Worm (Caenorhabditis elegans): ENCODE measurements around the gene ceh-53.
A peak's percentile ranks its signal among the peaks of the same experiment; 100 is the strongest.

ceh-53 gene

DNA sequence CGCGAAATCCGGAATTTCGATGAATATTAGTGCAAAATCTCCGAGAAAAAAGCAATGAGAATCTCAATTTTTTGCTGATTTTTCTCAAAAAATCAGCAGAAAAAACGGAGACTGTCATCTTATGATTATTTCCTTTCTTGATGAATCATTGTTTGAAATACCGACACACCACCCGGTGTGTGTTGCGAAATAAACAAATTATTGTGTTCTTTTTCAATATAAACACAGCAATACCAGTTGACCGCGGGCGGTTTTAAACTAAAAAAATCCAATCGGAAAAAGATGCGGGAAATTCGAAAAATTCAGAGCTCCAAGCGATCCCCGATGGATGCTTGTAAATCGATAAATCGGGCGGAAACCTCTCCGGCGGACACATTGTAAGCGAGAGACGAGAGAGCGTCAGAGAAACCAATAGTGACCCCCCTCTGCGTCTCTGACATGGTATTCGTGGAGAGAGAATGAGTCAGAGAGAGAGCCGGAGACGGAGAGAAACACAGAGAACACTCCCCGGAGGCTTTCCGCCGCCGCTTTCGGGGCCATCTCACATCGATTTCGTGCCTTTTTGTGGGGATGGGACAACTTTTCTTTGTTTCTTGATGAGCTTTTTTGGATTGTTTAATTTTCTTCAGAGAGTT, 17.5 kb downstream of the ceh-53 start (continued):
- TF ChIP-seq mbf-1 (tag; optimal IDR thresholded peaks at IDR 0.05): no peak
- peak in 1 of 2 experiments; percentile 60 for TF ChIP-seq lsy-2 (tag; optimal IDR thresholded peaks at IDR 0.05)

DNA sequence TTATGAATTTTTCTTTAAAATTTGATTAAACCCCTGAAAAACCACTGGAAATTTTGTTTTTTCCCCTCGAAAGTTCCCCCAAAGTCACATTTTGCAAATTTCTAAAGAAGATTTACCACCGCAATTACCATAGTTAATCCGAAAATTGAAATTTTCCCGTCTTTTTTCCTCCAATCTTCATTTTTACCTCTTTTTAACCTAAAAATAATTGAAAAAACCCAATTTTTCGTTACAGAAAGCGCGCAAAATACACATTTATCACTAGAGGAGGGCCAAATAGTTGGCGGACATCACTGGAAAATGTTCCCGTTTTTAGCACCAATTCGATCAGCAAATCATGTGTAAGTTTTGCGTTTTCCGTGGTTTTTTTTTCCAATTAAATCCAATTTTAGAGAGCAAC, 18.6 kb downstream of the ceh-53 start, which contains the start of gene unc-33:
TSS of gene unc-33 (plus strand) at position 301 of the 400 bp plus-strand sequence.
- no peak for TF ChIP-seq ceh-82 (tag; optimal IDR thresholded peaks at IDR 0.05)
- TF ChIP-seq mdl-1 (tag; optimal IDR thresholded peaks at IDR 0.05): no peak
- no peak for TF ChIP-seq unc-55 (GFP tag; optimal IDR thresholded peaks at IDR 0.05)
- no peak for TF ChIP-seq aly-2 (tag; optimal IDR thresholded peaks at IDR 0.05)
- TF ChIP-seq peb-1 (tag; optimal IDR thresholded peaks at IDR 0.05): no peak
- TF ChIP-seq elt-3 (tag; optimal IDR thresholded peaks at IDR 0.05): no peak
- no peak for TF ChIP-seq nhr-25 (tag; optimal IDR thresholded peaks at IDR 0.05)
- TF ChIP-seq sma-9 (GFP tag; optimal IDR thresholded peaks at IDR 0.05): no peak
- no peak for TF ChIP-seq sma-9 (tag; optimal IDR thresholded peaks at IDR 0.05)
- TF ChIP-seq C34F6.9 (tag; optimal IDR thresholded peaks at IDR 0.05): no peak

DNA sequence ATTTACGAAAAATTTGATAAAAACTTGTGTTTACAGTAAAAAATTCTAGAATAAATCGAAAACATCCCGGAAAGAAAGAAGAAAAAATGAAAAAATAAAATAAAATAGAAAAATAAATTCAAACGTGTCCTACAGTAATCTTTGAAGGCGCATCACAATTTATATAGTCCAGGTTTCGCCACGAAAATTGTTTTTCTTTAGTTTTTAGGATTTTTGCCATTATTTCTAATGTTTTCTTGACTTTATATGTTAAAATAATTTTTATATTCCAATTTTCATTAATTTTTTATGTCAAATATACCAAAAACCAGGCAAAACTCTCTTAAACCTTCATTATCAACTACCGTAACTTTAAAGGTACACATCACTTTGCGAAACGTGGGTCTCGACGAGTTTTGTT, 19.6 kb downstream of the ceh-53 start:
- TF ChIP-seq elt-3 (tag; optimal IDR thresholded peaks at IDR 0.05) (no peak), zag-1 (tag; optimal IDR thresholded peaks at IDR 0.05) (no peak), nhr-12 (tag; optimal IDR thresholded peaks at IDR 0.05) (no peak), nhr-10 (tag; optimal IDR thresholded peaks at IDR 0.05) (no peak), crh-2 (tag; optimal IDR thresholded peaks at IDR 0.05) (no peak), C34F6.9 (tag; optimal IDR thresholded peaks at IDR 0.05) (no peak), alr-1 (tag; optimal IDR thresholded peaks at IDR 0.05) (no peak), gmeb-1 (tag; optimal IDR thresholded peaks at IDR 0.05) (no peak)

DNA sequence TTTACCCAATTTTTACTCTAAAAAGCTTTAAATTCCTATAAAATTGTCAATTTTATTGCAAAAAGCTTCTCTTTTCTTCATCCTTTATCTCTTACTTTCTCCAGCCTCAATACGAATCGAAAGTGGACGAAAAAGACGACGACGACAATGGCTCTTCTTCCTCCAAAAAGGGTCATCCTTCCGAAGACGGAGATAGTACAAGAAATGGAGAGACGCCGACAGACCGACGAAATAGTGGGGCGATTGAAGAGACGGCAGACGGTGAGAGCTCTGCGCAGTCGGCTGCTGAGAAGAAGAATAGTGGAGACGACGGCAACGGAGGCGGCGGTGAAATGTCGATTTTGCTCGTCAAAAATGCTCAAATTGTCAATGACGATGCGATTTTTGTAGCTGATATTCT, 21.3 kb downstream of the ceh-53 start:
- TF ChIP-seq nhr-11 (tag; optimal IDR thresholded peaks at IDR 0.05) (no peak), fos-1 (tag; optimal IDR thresholded peaks at IDR 0.05) (no peak), egl-27 (tag; optimal IDR thresholded peaks at IDR 0.05) (peak; percentile 35), peb-1 (tag; optimal IDR thresholded peaks at IDR 0.05) (no peak), mdl-1 (tag; optimal IDR thresholded peaks at IDR 0.05) (no peak), unc-55 (GFP tag; optimal IDR thresholded peaks at IDR 0.05) (peak; percentile 51), nhr-77 (tag; optimal IDR thresholded peaks at IDR 0.05) (no peak), nhr-23 (tag; optimal IDR thresholded peaks at IDR 0.05) (no peak), elt-1 (tag; optimal IDR thresholded peaks at IDR 0.05) (no peak), F13H6.1 (tag; optimal IDR thresholded peaks at IDR 0.05) (peak; percentile 43), nhr-21 (tag; optimal IDR thresholded peaks at IDR 0.05) (no peak), ztf-11 (tag; optimal IDR thresholded peaks at IDR 0.05) (no peak), lin-39 (tag; optimal IDR thresholded peaks at IDR 0.05) (no peak), lsy-2 (tag; optimal IDR thresholded peaks at IDR 0.05) (peak; percentile 20 to 62), crh-2 (tag; optimal IDR thresholded peaks at IDR 0.05) (no peak), nhr-25 (tag; optimal IDR thresholded peaks at IDR 0.05) (no peak), ceh-16 (tag; optimal IDR thresholded peaks at IDR 0.05) (no peak), mbf-1 (tag; optimal IDR thresholded peaks at IDR 0.05) (no peak), snpc-4 (tag; optimal IDR thresholded peaks at IDR 0.05) (peak; percentile 93), gmeb-1 (tag; optimal IDR thresholded peaks at IDR 0.05) (peak; percentile 29), ama-1 (optimal IDR thresholded peaks at IDR 0.05) (no peak), lin-13 (GFP tag; optimal IDR thresholded peaks at IDR 0.05) (no peak), nhr-237 (tag; optimal IDR thresholded peaks at IDR 0.05) (no peak), dmd-4 (tag; optimal IDR thresholded peaks at IDR 0.05) (no peak), alr-1 (tag; optimal IDR thresholded peaks at IDR 0.05) (no peak), nhr-12 (tag; optimal IDR thresholded peaks at IDR 0.05) (no peak), sma-9 (GFP tag; optimal IDR thresholded peaks at IDR 0.05) (peak; percentile 8), sma-9 (tag; optimal IDR thresholded peaks at IDR 0.05) (no peak), ceh-82 (tag; optimal IDR thresholded peaks at IDR 0.05) (no peak), C34F6.9 (tag; optimal IDR thresholded peaks at IDR 0.05) (peak; percentile 52), sma-3 (GFP tag; optimal IDR thresholded peaks at IDR 0.05) (no peak), ztf-1 (GFP tag; conservative IDR thresholded peaks at IDR 0.05) (no peak), elt-3 (tag; optimal IDR thresholded peaks at IDR 0.05) (no peak), Y55F3AM.14 (GFP tag; optimal IDR thresholded peaks at IDR 0.05) (no peak), nhr-10 (tag; optimal IDR thresholded peaks at IDR 0.05) (no peak), nhr-129 (tag; optimal IDR thresholded peaks at IDR 0.05) (no peak), skn-1 (tag; optimal IDR thresholded peaks at IDR 0.05) (no peak), sem-4 (tag; optimal IDR thresholded peaks at IDR 0.05) (peak; percentile 47), R02D3.7 (tag; optimal IDR thresholded peaks at IDR 0.05) (no peak), blmp-1 (tag; optimal IDR thresholded peaks at IDR 0.05; ENCODE audit: insufficient read depth) (no peak), aly-2 (tag; optimal IDR thresholded peaks at IDR 0.05) (no peak), unc-62 (GFP tag; optimal IDR thresholded peaks at IDR 0.05) (no peak), unc-39 (tag; optimal IDR thresholded peaks at IDR 0.05) (no peak), zag-1 (tag; optimal IDR thresholded peaks at IDR 0.05) (peak; percentile 53), mab-5 (tag; optimal IDR thresholded peaks at IDR 0.05) (peak; percentile 24)

Measured in whole organism, L2 larva.